Worm (Caenorhabditis elegans) whole organism, L4 larva: ENCODE measurements around the gene str-261.

Source experiments
- D1046.2 ChIP-seq: fragments of 200-800 bp; sonication (Bioruptor generic); IDR thresholded peaks from 2 replicates; pipeline ENCODE4 v1.3.6; 2022; ENCODE audit warnings: missing genetic modification characterization, missing compliant biosample characterization
- F49E8.2 ChIP-seq: sonication (generic microtip); optimal IDR thresholded peaks from 2 replicates; lab custom pipeline; 2016; ENCODE audit warnings: missing compliant biosample characterization, mild to moderate bottlenecking, missing genetic modification characterization, borderline replicate concordance
- R02D3.7 ChIP-seq: fragments of 150-350 bp; sonication (generic microtip); optimal IDR thresholded peaks from 3 replicates; lab custom pipeline; 2014; ENCODE audit warnings: missing biosample characterization, missing genetic modification characterization
- ZK337.2 ChIP-seq: fragments of 200-800 bp; sonication (Bioruptor generic); IDR thresholded peaks from 2 replicates; pipeline ENCODE4 v1.3.6; 2022; ENCODE audit warnings: missing genetic modification reagents, missing genetic modification characterization, missing compliant biosample characterization
- ZK546.5 ChIP-seq, 2 experiments: sonication (generic microtip); optimal IDR thresholded peaks; 2 replicates each; lab custom pipeline; 2017; ENCODE audit warnings: missing biosample characterization in 2 of 2, missing genetic modification characterization in 2 of 2
- aha-1 ChIP-seq: fragments of 150-350 bp; peaks from one replicate; lab custom pipeline; 2014; ENCODE audit warnings: missing biosample characterization, missing genetic modification characterization
- ceh-20 ChIP-seq: fragments of 200-800 bp; sonication (Bioruptor generic); IDR thresholded peaks from 2 replicates; pipeline ENCODE4 v1.3.6; 2022; ENCODE audit warnings: missing genetic modification reagents, missing genetic modification characterization, missing compliant biosample characterization
- ceh-44 ChIP-seq: fragments of 200-800 bp; sonication (Bioruptor generic); IDR thresholded peaks from 2 replicates; pipeline ENCODE4 v1.3.6; 2022; ENCODE audit warnings: missing genetic modification reagents, missing genetic modification characterization, missing compliant biosample characterization
- ceh-62 ChIP-seq: sonication (generic microtip); optimal IDR thresholded peaks from 2 replicates; lab custom pipeline; 2017; ENCODE audit warnings: missing biosample characterization, missing genetic modification characterization
- daf-8 ChIP-seq: fragments of 200-800 bp; sonication (Bioruptor generic); IDR thresholded peaks from 2 replicates; pipeline ENCODE4 v1.3.6; 2022; ENCODE audit warnings: missing genetic modification characterization, missing compliant biosample characterization
- dmd-9 ChIP-seq: fragments of 200-800 bp; sonication (Bioruptor generic); IDR thresholded peaks from 2 replicates; pipeline ENCODE4 v1.3.6; 2022; ENCODE audit warnings: missing genetic modification reagents, missing genetic modification characterization, missing compliant biosample characterization
- dve-1 ChIP-seq: sonication (generic microtip); optimal IDR thresholded peaks from 2 replicates; lab custom pipeline; 2017; ENCODE audit warnings: antibody characterized with exemption, mild to moderate bottlenecking, missing genetic modification characterization, missing compliant biosample characterization; ENCODE audit not compliant: insufficient read depth
- egl-43 ChIP-seq: fragments of 200-800 bp; sonication (Bioruptor generic); IDR thresholded peaks from 2 replicates; pipeline ENCODE4 v1.3.6; 2022; ENCODE audit warnings: missing genetic modification reagents, missing genetic modification characterization, missing compliant biosample characterization
- fkh-10 ChIP-seq: fragments of 150-350 bp; optimal IDR thresholded peaks from 2 replicates; lab custom pipeline; 2014; ENCODE audit warnings: missing biosample characterization, missing genetic modification reagents, missing genetic modification characterization
- hif-1 ChIP-seq, 2 experiments: sonication (generic microtip); optimal IDR thresholded peaks; 2 replicates each; lab custom pipeline; 2016 to 2017; ENCODE audit warnings: missing compliant biosample characterization in 2 of 2, missing genetic modification characterization in 2 of 2, missing genetic modification reagents in 2 of 2, missing genotype in 2 of 2, mild to moderate bottlenecking in 1 of 2
- lin-38 ChIP-seq: fragments of 200-800 bp; sonication (Bioruptor generic); IDR thresholded peaks from 2 replicates; pipeline ENCODE4 v1.3.6; 2022; ENCODE audit warnings: missing genetic modification reagents, missing genetic modification characterization, missing compliant biosample characterization
- lin-39 ChIP-seq: fragments of 150-350 bp; optimal IDR thresholded peaks from 2 replicates; lab custom pipeline; 2014; ENCODE audit warnings: missing biosample characterization, missing genetic modification reagents, missing genetic modification characterization
- madf-5 ChIP-seq, 2 experiments: fragments of 200-800 bp; sonication (Bioruptor generic); IDR thresholded peaks; 2 replicates each; pipeline ENCODE4 v1.3.6; 2022; ENCODE audit warnings: missing compliant biosample characterization in 2 of 2, missing genetic modification characterization in 2 of 2
- madf-9 ChIP-seq: fragments of 200-800 bp; sonication (Bioruptor generic); conservative IDR thresholded peaks from 2 replicates; pipeline ENCODE4 v1.3.6; 2022; ENCODE audit warnings: missing genetic modification reagents, missing genetic modification characterization, missing compliant biosample characterization
- mdl-1 ChIP-seq, 2 experiments: fragments of 150-350 bp in 1 of 2; sonication (generic microtip) in 1 of 2; optimal IDR thresholded peaks; 2 replicates each; lab custom pipeline; 2014 to 2017; ENCODE audit warnings: missing biosample characterization in 2 of 2, missing genetic modification characterization in 2 of 2
- mdt-29 ChIP-seq: fragments of 200-800 bp; sonication (Bioruptor generic); IDR thresholded peaks from 2 replicates; pipeline ENCODE4 v1.3.6; 2022; ENCODE audit warnings: missing genetic modification reagents, missing genetic modification characterization, missing compliant biosample characterization
- mep-1 ChIP-seq: fragments of 150-350 bp; sonication (generic microtip); optimal IDR thresholded peaks from 3 replicates; lab custom pipeline; 2014; ENCODE audit warnings: missing biosample characterization, missing genetic modification characterization
- mes-2 ChIP-seq: sonication (generic microtip); optimal IDR thresholded peaks from 2 replicates; lab custom pipeline; 2016; ENCODE audit warnings: missing genotype, mild to moderate bottlenecking, missing genetic modification characterization, missing compliant biosample characterization; ENCODE audit not compliant: poor library complexity, severe bottlenecking
- nhr-111 ChIP-seq: fragments of 200-800 bp; sonication (Bioruptor generic); optimal IDR thresholded peaks from 2 replicates; lab custom pipeline; 2018; ENCODE audit warnings: mild to moderate bottlenecking, missing genetic modification characterization, missing compliant biosample characterization
- pha-4 ChIP-seq, 2 experiments: fragments of 150-350 bp in 1 of 2; fragments of 200-800 bp in 1 of 2; sonication (Bioruptor generic) in 1 of 2; IDR thresholded peaks in 1 of 2; optimal IDR thresholded peaks in 1 of 2; 2 replicates each; pipeline versions ENCODE4 v1.3.6 to Lab custom; 2014 to 2022; ENCODE audit warnings: missing genetic modification characterization in 2 of 2, missing genetic modification reagents in 2 of 2, missing biosample characterization in 1 of 2, missing compliant biosample characterization in 1 of 2
- saeg-2 ChIP-seq: fragments of 200-800 bp; sonication (Bioruptor generic); IDR thresholded peaks from 2 replicates; pipeline ENCODE4 v1.3.6; 2022; ENCODE audit warnings: missing genetic modification reagents, missing genetic modification characterization, missing compliant biosample characterization
- skn-1 ChIP-seq: fragments of 150-350 bp; optimal IDR thresholded peaks from 2 replicates; lab custom pipeline; 2014; ENCODE audit warnings: missing biosample characterization, missing genetic modification characterization
- spr-3 ChIP-seq: fragments of 200-800 bp; sonication (Bioruptor generic); optimal IDR thresholded peaks from 2 replicates; lab custom pipeline; 2018; ENCODE audit warnings: mild to moderate bottlenecking, missing genetic modification characterization, missing compliant biosample characterization
- tra-1 ChIP-seq: fragments of 200-800 bp; sonication (Bioruptor generic); IDR thresholded peaks from 2 replicates; pipeline ENCODE4 v1.3.6; 2022; ENCODE audit warnings: missing genetic modification reagents, missing genetic modification characterization, missing compliant biosample characterization
- unc-130 ChIP-seq: sonication (generic microtip); optimal IDR thresholded peaks from 2 replicates; lab custom pipeline; 2016; ENCODE audit warnings: missing genetic modification reagents, missing genetic modification characterization, missing compliant biosample characterization
- vab-7 ChIP-seq: fragments of 200-800 bp; sonication (Bioruptor generic); IDR thresholded peaks from 2 replicates; pipeline ENCODE4 v1.3.6; 2022; ENCODE audit warnings: missing genetic modification reagents, missing genetic modification characterization, missing compliant biosample characterization
- zfp-2 ChIP-seq: sonication (generic microtip); optimal IDR thresholded peaks from 2 replicates; lab custom pipeline; 2016; ENCODE audit warnings: mild to moderate bottlenecking, missing genetic modification characterization, missing compliant biosample characterization
- ztf-11 ChIP-seq: fragments of 150-350 bp; optimal IDR thresholded peaks from 2 replicates; lab custom pipeline; 2014; ENCODE audit warnings: missing biosample characterization, missing genetic modification characterization
- ztf-7 ChIP-seq: fragments of 150-350 bp; optimal IDR thresholded peaks from 2 replicates; lab custom pipeline; 2014; ENCODE audit warnings: missing biosample characterization, missing genetic modification characterization

Gene str-261

DNA sequence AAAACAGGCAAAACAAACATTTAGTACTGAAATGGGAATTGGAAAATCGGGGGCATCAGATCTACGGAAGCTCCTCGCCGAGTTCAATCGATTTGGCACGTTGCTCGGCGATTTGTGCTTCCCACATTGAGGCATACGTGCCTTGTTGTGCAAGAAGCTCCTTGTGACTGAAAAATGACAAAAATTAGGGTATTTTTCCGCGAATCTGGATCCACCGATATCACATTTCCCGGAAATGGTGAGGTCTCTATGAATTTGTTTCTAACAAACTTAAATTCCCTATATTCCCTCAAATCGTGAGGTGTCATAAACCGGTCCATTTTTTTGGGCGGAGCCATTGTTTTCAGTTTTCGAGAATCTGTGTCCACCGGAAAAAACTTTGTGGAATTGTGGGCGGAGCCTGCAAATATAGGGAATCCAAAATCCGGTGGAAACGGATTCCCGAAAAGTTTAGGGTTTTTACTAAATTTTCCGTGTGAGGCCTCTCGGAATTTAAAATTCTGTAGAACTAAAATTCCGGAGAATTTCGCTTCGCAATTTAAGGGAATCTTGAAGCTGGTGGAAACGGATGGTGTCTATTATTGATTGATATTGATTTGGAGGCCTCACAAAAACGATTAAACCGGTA, 17.5 kb downstream of the str-261 start (continued):
- no peak for TF ChIP-seq R02D3.7 (tag; lab: Kevin White, UChicago)
- 0 out of 2 replicates have a peak, but pooled peaks have one; percentile 30 for TF ChIP-seq D1046.2 (GFP tag; lab: Robert Waterston, UW)
- TF ChIP-seq dve-1 (tag; lab: Kevin White, UChicago) = no peak
- TF ChIP-seq hif-1 (tag; optimal IDR thresholded peaks at IDR 0.05; lab: Kevin White, UChicago) = peak in 1 of 2 experiments; percentile 83
- peak; percentile 79 for TF ChIP-seq ceh-44 (GFP tag; lab: Robert Waterston, UW)
- TF ChIP-seq mdt-29 (GFP tag; lab: Robert Waterston, UW) = peak; percentile 42; the same call in 1 of the 2 replicates
- TF ChIP-seq fkh-10 (GFP tag; lab: Kevin White, UChicago) = no peak
- 0 out of 2 replicates have a peak, but pooled peaks have one; percentile 38 for TF ChIP-seq ceh-20 (GFP tag; lab: Robert Waterston, UW)
- 0 out of 2 replicates have a peak, but pooled peaks have one; percentile 51 for TF ChIP-seq tra-1
- peak in 1 of 2 experiments; percentile 20; a peak in 1 of 4 replicates for TF ChIP-seq madf-5 (GFP tag; IDR thresholded peaks at IDR 0.05; lab: Robert Waterston, UW)
- 0 out of 2 replicates have a peak, but pooled peaks have one; percentile 8 for TF ChIP-seq pha-4 (GFP tag; IDR thresholded peaks at IDR 0.05; lab: Robert Waterston, UW)
- TF ChIP-seq pha-4 (tag; optimal IDR thresholded peaks at IDR 0.05; lab: Kevin White, UChicago) = no peak
- TF ChIP-seq unc-130 (GFP tag; lab: Kevin White, UChicago) = peak; percentile 94
- TF ChIP-seq spr-3 (GFP tag; lab: Kevin White, UChicago) = no peak
- TF ChIP-seq lin-38 = peak; percentile 40; the same call in 1 of the 2 replicates

DNA sequence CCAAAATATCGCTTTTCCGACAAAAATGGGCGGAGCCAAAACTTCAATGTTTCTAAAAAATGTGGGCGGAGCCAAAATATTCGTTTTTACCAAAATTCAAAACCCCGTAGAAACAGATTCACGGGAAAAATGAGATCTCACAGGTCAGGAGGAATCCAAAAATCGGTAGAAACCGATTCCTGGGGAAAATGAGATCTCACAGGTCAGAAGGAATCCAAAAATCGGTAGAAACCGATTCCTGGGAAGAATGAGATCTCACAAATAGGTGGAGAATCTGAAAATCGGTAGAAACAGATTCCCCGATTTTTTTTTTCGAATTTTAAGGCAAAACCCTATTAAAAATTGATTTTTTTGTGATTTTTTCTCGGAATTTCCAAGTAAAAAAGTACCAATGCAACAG, 19.2 kb downstream of the str-261 start:
- peak in 1 of 2 experiments; percentile 56 for TF ChIP-seq hif-1 (tag; optimal IDR thresholded peaks at IDR 0.05; lab: Kevin White, UChicago)
- TF ChIP-seq mes-2 (tag; lab: Kevin White, UChicago) = peak; percentile 91
- 0 out of 2 replicates have a peak, but pooled peaks have one; percentile 16 for TF ChIP-seq vab-7
- TF ChIP-seq skn-1 = no peak
- no peak for TF ChIP-seq zfp-2
- peak; percentile 82 for TF ChIP-seq unc-130 (GFP tag; lab: Kevin White, UChicago)
- TF ChIP-seq daf-8 (GFP tag; lab: Robert Waterston, UW) = no peak
- no peak for TF ChIP-seq F49E8.2 (tag; lab: Kevin White, UChicago)
- TF ChIP-seq dmd-9 (GFP tag; lab: Robert Waterston, UW) = 0 out of 2 replicates have a peak, but pooled peaks have one; percentile 41
- TF ChIP-seq ZK337.2 (GFP tag; lab: Robert Waterston, UW) = no peak
- TF ChIP-seq saeg-2 (GFP tag; lab: Robert Waterston, UW) = no peak

DNA sequence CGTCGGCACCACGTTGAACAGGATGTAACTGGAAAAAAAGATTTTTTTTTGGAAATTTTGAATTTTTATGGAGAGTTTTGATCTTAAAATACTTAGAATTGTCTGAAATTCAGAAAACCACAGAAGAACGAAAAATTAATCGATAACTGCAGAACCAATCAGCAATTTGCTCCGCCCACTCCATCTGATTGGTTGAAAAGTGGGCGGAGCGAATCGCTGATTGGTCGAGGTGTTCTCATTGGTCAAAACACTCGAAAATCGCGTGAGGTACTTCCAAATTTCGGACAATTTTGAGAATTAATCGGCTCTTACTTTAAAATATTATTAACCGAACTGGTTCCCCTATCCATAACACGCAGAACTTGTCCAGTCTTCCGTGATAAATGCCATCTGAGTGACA, 21.4 kb downstream of the str-261 start:
- TF ChIP-seq madf-5 (GFP tag; IDR thresholded peaks at IDR 0.05; lab: Robert Waterston, UW) = no peak
- TF ChIP-seq aha-1 (tag; lab: Kevin White, UChicago) = no peak
- TF ChIP-seq fkh-10 (GFP tag; lab: Kevin White, UChicago) = no peak
- TF ChIP-seq vab-7 = no peak
- no peak for TF ChIP-seq ztf-7 (tag; lab: Kevin White, UChicago)
- TF ChIP-seq, all 104 proteins: peak for 0

DNA sequence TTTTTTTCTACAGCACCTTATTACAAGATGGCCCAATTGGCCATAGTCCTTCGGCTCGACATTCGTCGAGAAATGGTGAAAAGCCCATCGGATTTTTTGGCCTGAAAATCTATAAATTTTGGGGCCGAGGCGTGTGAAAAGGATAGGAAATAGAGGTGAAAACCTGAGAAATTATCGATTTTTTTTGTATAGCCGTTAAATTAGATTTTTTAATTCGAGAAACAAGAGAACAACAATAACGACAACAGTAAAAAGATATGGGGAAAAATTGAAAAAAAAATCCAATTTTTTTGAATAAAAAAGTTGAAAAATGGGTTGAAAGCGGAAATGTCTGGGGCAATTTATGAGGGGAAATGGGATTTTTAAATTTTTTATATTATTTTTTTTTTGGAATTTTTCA, 25.6 kb downstream of the str-261 start, which contains the start of gene hmt-1:
Gene hmt-1 (minus strand): TSS at position 101 of the 400 bp plus-strand sequence.
- TF ChIP-seq ZK546.5 (tag; optimal IDR thresholded peaks at IDR 0.05; lab: Kevin White, UChicago) (no peak), nhr-111 (no peak), ceh-20 (GFP tag; lab: Robert Waterston, UW) (no peak), lin-39 (tag; lab: Kevin White, UChicago) (no peak), mep-1 (tag; lab: Kevin White, UChicago) (no peak), ceh-62 (tag; lab: Kevin White, UChicago) (no peak), madf-9 (GFP tag; lab: Robert Waterston, UW) (no peak), egl-43 (GFP tag; lab: Robert Waterston, UW) (no peak), mdl-1 (tag; optimal IDR thresholded peaks at IDR 0.05; lab: Kevin White, UChicago) (no peak), ztf-11 (tag; lab: Kevin White, UChicago) (no peak), vab-7 (no peak)
